Worm (Caenorhabditis elegans) whole organism, L1 larva: ENCODE measurements around the gene vha-13.

Experiments used
- C04F5.9 ChIP-seq: sonication (generic microtip); optimal IDR thresholded peaks from 2 replicates; lab custom pipeline; 2016; ENCODE audit warnings: missing genetic modification characterization, missing compliant biosample characterization
- C16A3.4 ChIP-seq: fragments of 150-350 bp; optimal IDR thresholded peaks from 2 replicates; lab custom pipeline; 2014; ENCODE audit warnings: missing biosample characterization, missing genetic modification characterization
- C34B4.2 ChIP-seq: sonication (generic microtip); optimal IDR thresholded peaks from 2 replicates; lab custom pipeline; 2017; ENCODE audit warnings: mild to moderate bottlenecking, missing genetic modification characterization, missing compliant biosample characterization
- ama-1 ChIP-seq: fragments of 150-350 bp; optimal IDR thresholded peaks from 2 replicates; lab custom pipeline; 2014
- blmp-1 ChIP-seq: fragments of 150-350 bp; optimal IDR thresholded peaks from 2 replicates; lab custom pipeline; 2014; ENCODE audit warnings: missing biosample characterization, missing genetic modification characterization
- ceh-63 ChIP-seq: fragments of 200-800 bp; sonication (Bioruptor generic); optimal IDR thresholded peaks from 2 replicates; lab custom pipeline; 2018; ENCODE audit warnings: mild to moderate bottlenecking, missing genetic modification characterization, missing compliant biosample characterization
- ceh-88 ChIP-seq: fragments of 200-800 bp; sonication (Bioruptor generic); IDR thresholded peaks from 2 replicates; pipeline ENCODE4 v1.3.6; 2022; ENCODE audit warnings: missing genetic modification characterization, missing compliant biosample characterization
- dpl-1 ChIP-seq, 3 experiments: fragments of 150-350 bp in 2 of 3; sonication (generic microtip) in 1 of 3; optimal IDR thresholded peaks; 2 replicates each; lab custom pipeline; 2014 to 2017; ENCODE audit warnings: missing biosample characterization in 3 of 3, missing genetic modification characterization in 3 of 3, missing genetic modification reagents in 3 of 3
- dsc-1 ChIP-seq: sonication (generic microtip); optimal IDR thresholded peaks from 2 replicates; lab custom pipeline; 2016; ENCODE audit warnings: mild to moderate bottlenecking, missing genetic modification characterization, missing compliant biosample characterization
- efl-1 ChIP-seq, 4 experiments: fragments of 150-350 bp; optimal IDR thresholded peaks in 3 of 4; peaks in 1 of 4; 1 replicate in 1 of 4; 2 replicates in 3 of 4; lab custom pipeline; 2014; ENCODE audit warnings: missing biosample characterization in 2 of 4, missing genetic modification characterization in 2 of 4, missing genetic modification reagents in 2 of 4
- efl-3 ChIP-seq: fragments of 200-800 bp; sonication (Bioruptor generic); optimal IDR thresholded peaks from 2 replicates; lab custom pipeline; 2018; ENCODE audit warnings: mild to moderate bottlenecking, missing genetic modification characterization, missing compliant biosample characterization
- egl-13 ChIP-seq: sonication (generic microtip); optimal IDR thresholded peaks from 2 replicates; lab custom pipeline; 2016; ENCODE audit warnings: missing genotype, missing genetic modification reagents, missing genetic modification characterization, missing compliant biosample characterization
- elt-3 ChIP-seq, 6 experiments: fragments of 150-350 bp in 1 of 6; sonication (generic microtip); optimal IDR thresholded peaks; 2 replicates each; lab custom pipeline; 2017 to 2018; ENCODE audit warnings: missing biosample characterization in 6 of 6, missing genetic modification characterization in 6 of 6, inconsistent platforms in 1 of 6
- fos-1 ChIP-seq: fragments of 150-350 bp; optimal IDR thresholded peaks from 2 replicates; lab custom pipeline; 2014; ENCODE audit warnings: missing biosample characterization, missing genetic modification characterization
- hpl-2 ChIP-seq: fragments of 150-350 bp; optimal IDR thresholded peaks from 2 replicates; lab custom pipeline; 2014; ENCODE audit warnings: missing biosample characterization, missing genetic modification reagents, missing genetic modification characterization
- irx-1 ChIP-seq: sonication (generic microtip); optimal IDR thresholded peaks from 2 replicates; lab custom pipeline; 2016; ENCODE audit warnings: missing genetic modification characterization, missing compliant biosample characterization
- isw-1 ChIP-seq: fragments of 200-800 bp; sonication (Bioruptor generic); IDR thresholded peaks from 2 replicates; pipeline ENCODE4 v1.3.6; 2022; ENCODE audit warnings: missing genetic modification characterization, missing compliant biosample characterization
- jun-1 ChIP-seq: fragments of 150-350 bp; optimal IDR thresholded peaks from 2 replicates; lab custom pipeline; 2014; ENCODE audit warnings: missing biosample characterization, missing genetic modification reagents, missing genetic modification characterization
- lir-3 ChIP-seq: sonication (generic microtip); optimal IDR thresholded peaks from 2 replicates; lab custom pipeline; 2016; ENCODE audit warnings: mild to moderate bottlenecking, missing genetic modification characterization, moderate library complexity, missing compliant biosample characterization; ENCODE audit not compliant: poor library complexity
- mab-9 ChIP-seq: fragments of 200-800 bp; sonication (Bioruptor generic); IDR thresholded peaks from 2 replicates; pipeline ENCODE4 v1.3.6; 2022; ENCODE audit warnings: missing genetic modification reagents, missing genetic modification characterization, missing compliant biosample characterization
- mef-2 ChIP-seq: fragments of 150-350 bp; optimal IDR thresholded peaks from 2 replicates; lab custom pipeline; 2014; ENCODE audit warnings: missing biosample characterization, missing genetic modification characterization
- nhr-11 ChIP-seq: fragments of 150-350 bp; optimal IDR thresholded peaks from 2 replicates; lab custom pipeline; 2014; ENCODE audit warnings: missing biosample characterization, missing genetic modification characterization
- nhr-19 ChIP-seq: fragments of 200-800 bp; sonication (Bioruptor generic); conservative IDR thresholded peaks from 2 replicates; pipeline ENCODE4 v1.3.6; 2022; ENCODE audit warnings: missing genetic modification characterization, missing compliant biosample characterization
- nhr-28 ChIP-seq: fragments of 150-350 bp; optimal IDR thresholded peaks from 2 replicates; lab custom pipeline; 2014; ENCODE audit warnings: missing biosample characterization, missing genetic modification characterization
- nhr-47 ChIP-seq: sonication (generic microtip); optimal IDR thresholded peaks from 2 replicates; lab custom pipeline; 2016; ENCODE audit warnings: mild to moderate bottlenecking, missing genetic modification characterization, moderate library complexity, missing compliant biosample characterization
- nhr-71 ChIP-seq: sonication (generic microtip); optimal IDR thresholded peaks from 2 replicates; lab custom pipeline; 2016; ENCODE audit warnings: mild to moderate bottlenecking, missing genetic modification characterization, moderate library complexity, missing compliant biosample characterization
- nhr-84 ChIP-seq: sonication (generic microtip); optimal IDR thresholded peaks from 2 replicates; lab custom pipeline; 2017; ENCODE audit warnings: missing biosample characterization, missing genetic modification characterization
- pax-3 ChIP-seq: fragments of 200-800 bp; sonication (Bioruptor generic); optimal IDR thresholded peaks from 2 replicates; lab custom pipeline; 2018; ENCODE audit warnings: mild to moderate bottlenecking, missing genetic modification characterization, moderate library complexity, missing compliant biosample characterization
- rnt-1 ChIP-seq: sonication (generic microtip); optimal IDR thresholded peaks from 2 replicates; lab custom pipeline; 2016; ENCODE audit warnings: mild to moderate bottlenecking, missing genetic modification characterization, moderate library complexity, missing compliant biosample characterization
- snu-23 ChIP-seq: sonication (generic microtip); optimal IDR thresholded peaks from 2 replicates; lab custom pipeline; 2016; ENCODE audit warnings: missing genetic modification characterization, missing compliant biosample characterization
- sup-37 ChIP-seq: fragments of 200-800 bp; sonication (Bioruptor generic); optimal IDR thresholded peaks from 2 replicates; lab custom pipeline; 2018; ENCODE audit warnings: mild to moderate bottlenecking, missing genetic modification characterization, missing compliant biosample characterization
- tbx-2 ChIP-seq: sonication (generic microtip); optimal IDR thresholded peaks from 2 replicates; lab custom pipeline; 2016; ENCODE audit warnings: missing genetic modification characterization, missing compliant biosample characterization
- unc-130 ChIP-seq: fragments of 150-350 bp; optimal IDR thresholded peaks from 2 replicates; lab custom pipeline; 2017; ENCODE audit warnings: missing biosample characterization, missing genetic modification characterization, inconsistent platforms
- unc-62 ChIP-seq: fragments of 150-350 bp; optimal IDR thresholded peaks from 2 replicates; lab custom pipeline; 2014; ENCODE audit warnings: missing biosample characterization, missing genetic modification reagents, missing genetic modification characterization
- unc-98 ChIP-seq: fragments of 200-800 bp; sonication (Bioruptor generic); IDR thresholded peaks from 2 replicates; pipeline ENCODE4 v1.3.6; 2022; ENCODE audit warnings: missing genetic modification characterization, missing compliant biosample characterization
- ztf-4 ChIP-seq: fragments of 150-350 bp; optimal IDR thresholded peaks from 2 replicates; lab custom pipeline; 2014; ENCODE audit warnings: missing biosample characterization, missing genetic modification characterization

vha-13 gene

DNA sequence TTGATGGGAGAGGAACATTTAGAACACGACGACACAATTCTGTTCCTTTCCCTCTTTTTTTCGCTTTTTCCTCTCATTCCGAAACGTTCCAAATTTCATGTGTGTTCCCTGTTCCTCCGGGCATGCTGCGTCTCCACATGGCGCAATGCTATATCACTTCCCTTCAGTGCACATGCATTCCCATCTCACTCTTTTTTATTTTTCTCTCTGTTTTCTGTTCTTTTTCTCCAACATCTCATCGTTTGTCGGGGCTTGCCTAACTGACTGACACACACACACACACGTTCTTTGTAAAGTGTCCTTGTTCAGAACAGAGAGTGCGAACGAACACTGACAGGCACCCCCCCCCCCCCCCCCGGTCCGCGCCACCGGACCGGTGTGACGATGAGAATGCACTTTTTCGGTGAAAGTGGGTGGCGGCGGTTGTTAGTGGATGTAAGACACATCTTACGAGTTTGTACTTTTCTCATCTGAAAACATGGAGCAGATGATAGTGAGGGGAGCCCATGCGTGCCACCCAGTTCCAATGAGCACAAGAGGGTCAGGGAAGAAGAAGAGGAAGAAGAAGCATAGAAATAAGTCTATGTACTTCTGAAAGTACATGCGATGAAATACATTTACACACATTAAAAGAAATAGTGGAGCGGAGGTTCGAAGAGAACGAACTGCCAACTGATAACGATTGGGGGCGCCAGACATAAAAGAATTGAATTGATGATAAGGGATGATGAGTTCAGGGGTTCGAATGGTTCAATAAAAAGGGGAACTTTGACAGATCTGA, 17.0 kb downstream of the vha-13 start:
- no peak for TF ChIP-seq mab-9 (GFP tag; lab: Robert Waterston, UW)
- no peak for TF ChIP-seq ztf-4 (tag; lab: Kevin White, UChicago)
- TF ChIP-seq nhr-28 (tag; lab: Kevin White, UChicago): no peak
- no peak for TF ChIP-seq nhr-84 (tag; lab: Kevin White, UChicago)
- TF ChIP-seq jun-1 (tag; lab: Kevin White, UChicago): no peak
- TF ChIP-seq lir-3 (tag; lab: Kevin White, UChicago): no peak
- TF ChIP-seq elt-3 (tag; optimal IDR thresholded peaks at IDR 0.05; lab: Kevin White, UChicago): no peak
- no peak for TF ChIP-seq irx-1 (tag; lab: Kevin White, UChicago)
- TF ChIP-seq nhr-19 (GFP tag; lab: Robert Waterston, UW): no peak
- no peak for TF ChIP-seq ceh-63 (GFP tag; lab: Kevin White, UChicago)
- TF ChIP-seq unc-130 (tag; lab: Kevin White, UChicago): no peak
- no peak for TF ChIP-seq C04F5.9
- no peak for TF ChIP-seq blmp-1 (tag; lab: Kevin White, UChicago)
- TF ChIP-seq efl-3: no peak
- no peak for TF ChIP-seq unc-62 (GFP tag; lab: Kevin White, UChicago)
- no peak for TF ChIP-seq isw-1 (GFP tag; lab: Robert Waterston, UW)
- TF ChIP-seq ceh-88: no peak
- no peak for TF ChIP-seq rnt-1 (tag; lab: Kevin White, UChicago)
- TF ChIP-seq sup-37 (GFP tag; lab: Kevin White, UChicago): no peak

DNA sequence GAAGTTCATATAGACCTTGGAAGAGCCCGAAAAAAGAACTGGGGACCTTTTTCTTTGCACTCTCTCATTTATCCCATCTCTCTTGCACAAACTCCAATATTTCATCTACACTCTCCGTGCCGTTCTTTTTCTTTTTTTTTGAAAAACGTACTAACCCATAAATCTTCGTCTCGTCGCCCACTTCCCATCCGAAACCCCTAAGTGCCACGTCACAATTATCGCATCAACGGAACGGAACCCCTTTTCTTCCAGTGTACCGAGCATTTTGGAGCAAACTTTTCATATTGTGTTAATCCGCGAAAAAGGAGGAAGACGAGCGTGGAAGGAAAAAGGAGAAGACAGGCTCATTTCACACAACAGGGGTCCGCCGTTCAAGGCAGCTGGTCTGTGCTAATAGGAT, 17.9 kb downstream of the vha-13 start:
- no peak for TF ChIP-seq efl-1 (optimal IDR thresholded peaks at IDR 0.05; lab: Kevin White, UChicago)
- peak in 1 of 2 experiments; percentile 69 for TF ChIP-seq efl-1 (GFP tag; optimal IDR thresholded peaks at IDR 0.05 in 1 of 2; lab: Kevin White, UChicago)
- no peak for TF ChIP-seq nhr-71
- no peak for TF ChIP-seq efl-3

DNA sequence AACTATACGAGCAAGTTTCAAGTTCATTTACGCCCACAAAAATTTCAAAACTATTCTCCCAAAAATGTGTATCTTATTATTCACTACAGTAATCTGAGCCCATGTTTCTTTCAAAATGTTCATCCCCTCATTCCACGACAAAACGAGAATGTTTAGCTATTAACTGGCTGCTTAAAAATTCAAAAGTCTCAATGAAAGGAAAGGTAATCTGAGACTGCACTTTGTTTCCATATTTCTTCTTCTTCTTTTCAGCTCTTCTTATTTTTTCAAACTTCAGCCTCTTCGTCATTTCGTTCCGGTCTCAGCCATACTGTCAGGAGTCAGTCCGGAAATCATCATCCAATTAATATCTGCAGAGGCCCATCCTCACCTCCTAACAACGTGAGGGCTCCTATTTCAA, 21.3 kb downstream of the vha-13 start, which contains the start of gene unc-39:
TSS of gene unc-39 (plus strand) at position 301 of the 400 bp plus-strand sequence.
- no peak for TF ChIP-seq egl-13 (tag; lab: Kevin White, UChicago)
- no peak for TF ChIP-seq dpl-1 (GFP tag; optimal IDR thresholded peaks at IDR 0.05; lab: Kevin White, UChicago)
- TF ChIP-seq mef-2: no peak
- no peak for TF ChIP-seq hpl-2 (GFP tag; lab: Kevin White, UChicago)
- no peak for TF ChIP-seq nhr-11
- TF ChIP-seq fos-1: no peak
- TF ChIP-seq efl-3: no peak
- no peak for TF ChIP-seq snu-23 (GFP tag; lab: Kevin White, UChicago)
- TF ChIP-seq nhr-47 (tag; lab: Kevin White, UChicago): no peak
- no peak for TF ChIP-seq C16A3.4
- no peak for TF ChIP-seq ama-1 (lab: Kevin White, UChicago)
- TF ChIP-seq ceh-88: no peak
- TF ChIP-seq nhr-84 (tag; lab: Kevin White, UChicago): no peak
- TF ChIP-seq unc-98 (GFP tag; lab: Robert Waterston, UW): no peak
- no peak for TF ChIP-seq tbx-2 (tag; lab: Kevin White, UChicago)
- no peak for TF ChIP-seq C34B4.2 (tag; lab: Kevin White, UChicago)
- no peak for TF ChIP-seq sup-37 (GFP tag; lab: Kevin White, UChicago)

DNA sequence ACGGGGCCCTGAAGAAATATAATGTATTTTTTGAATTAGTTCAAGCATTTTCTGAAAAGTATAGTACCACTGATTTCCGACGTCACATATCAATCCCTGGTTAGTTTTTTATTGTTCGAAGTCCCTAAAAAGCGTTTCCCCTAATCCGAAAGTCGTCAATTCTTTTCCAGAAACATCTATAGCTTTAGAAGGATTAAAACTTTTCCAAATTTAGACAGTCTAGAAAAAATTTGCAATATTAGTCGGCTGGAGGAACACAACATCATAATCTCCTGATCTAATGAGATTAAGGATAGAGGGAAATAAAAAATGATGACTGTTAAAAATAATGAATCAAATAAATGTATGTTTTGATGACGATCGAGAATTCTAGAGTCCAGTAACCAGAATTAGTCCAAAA, 26.5 kb downstream of the vha-13 start:
- no peak for TF ChIP-seq sup-37 (GFP tag; lab: Kevin White, UChicago)
- TF ChIP-seq dsc-1: peak; percentile 85
- TF ChIP-seq pax-3 (tag; lab: Kevin White, UChicago): peak; percentile 13
